Fruit fly (Drosophila melanogaster) ovary, adult (tissue): Measurements from ENCODE around the gene SLC5A11.

ENCODE experiments used
- CG17801 ChIP-seq: fragments of 200-800 bp; optimal IDR thresholded peaks from 2 replicates; lab custom pipeline; 2019; ENCODE audit warnings: missing biosample characterization, mild to moderate bottlenecking, missing genetic modification characterization, moderate library complexity; ENCODE audit not compliant: partially characterized antibody

SLC5A11 gene

DNA sequence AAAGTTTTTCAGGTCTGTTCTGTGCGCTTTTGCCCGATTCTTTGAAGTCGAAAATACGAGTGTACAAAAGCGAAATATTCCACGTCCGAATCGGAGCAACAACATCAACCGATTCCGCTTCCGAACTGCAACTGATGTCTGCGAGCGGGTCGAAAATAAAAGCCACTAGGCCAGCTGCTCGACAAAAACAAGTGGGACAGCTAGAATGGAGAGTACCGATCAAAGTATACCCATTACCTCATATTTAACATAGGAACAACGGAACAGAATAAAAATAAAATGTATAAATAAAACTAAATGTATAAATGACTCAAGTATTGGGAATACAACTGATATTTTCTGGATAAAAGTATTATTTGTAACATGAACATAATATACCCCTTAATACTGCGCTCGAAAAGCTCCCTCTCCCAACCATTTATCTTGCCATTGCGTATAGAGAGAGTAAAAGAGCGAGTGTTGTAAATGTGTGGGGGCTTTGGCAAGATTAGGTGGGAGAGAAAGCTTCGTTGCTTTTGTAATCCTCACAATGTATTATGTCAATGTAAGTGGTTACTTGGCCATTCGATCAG lies at the start of gene SLC5A11:
Gene SLC5A11 (minus strand): TSS at position 137 of the 572 bp plus-strand sequence.
- peak; percentile 100 for TF ChIP-seq CG17801

DNA sequence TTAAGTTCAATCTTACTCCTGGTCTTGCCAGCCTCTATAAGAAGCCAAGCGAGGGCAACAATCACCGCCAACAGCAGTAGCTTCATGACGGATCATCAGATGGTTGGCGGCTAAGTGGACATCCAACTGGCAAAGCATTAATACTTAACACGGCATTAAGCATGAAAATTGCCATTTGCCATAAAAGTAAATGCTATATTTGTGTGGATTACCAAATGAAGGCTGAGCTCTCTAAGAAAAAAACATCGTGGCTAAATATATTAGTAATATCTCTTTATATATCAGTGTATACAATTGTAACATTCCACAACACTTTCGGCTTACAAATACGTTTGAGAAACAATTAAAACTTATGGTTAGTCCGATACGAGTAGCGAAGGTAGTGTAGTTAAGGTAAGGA lies 39.0 kb upstream of the SLC5A11 start, which contains the start of gene CG43057:
Gene CG43057 (minus strand): TSS at position 101 of the 400 bp plus-strand sequence.
- no peak for TF ChIP-seq CG17801

DNA sequence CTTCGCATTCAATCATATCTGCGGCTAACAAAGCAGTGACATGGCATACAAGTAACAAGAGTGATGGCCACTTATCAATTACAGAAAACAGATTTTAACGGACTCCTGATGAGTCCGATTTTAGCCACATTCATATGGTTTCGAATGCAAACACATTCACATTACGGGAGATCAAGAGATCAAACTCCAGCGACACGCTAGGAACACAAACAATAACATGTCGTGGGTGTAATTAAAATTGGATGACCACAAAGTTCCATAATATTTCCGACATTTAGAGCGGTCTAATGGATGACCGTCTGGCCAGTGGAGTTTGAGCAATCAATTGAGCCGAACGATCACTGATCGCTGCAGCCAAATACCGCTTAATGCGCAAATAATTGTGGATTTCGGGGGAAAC lies 37.3 kb upstream of the SLC5A11 start, which contains the start of gene CG14277:
Gene CG14277 (plus strand): TSS at position 301 of the 400 bp plus-strand sequence.
- no peak for TF ChIP-seq CG17801

DNA sequence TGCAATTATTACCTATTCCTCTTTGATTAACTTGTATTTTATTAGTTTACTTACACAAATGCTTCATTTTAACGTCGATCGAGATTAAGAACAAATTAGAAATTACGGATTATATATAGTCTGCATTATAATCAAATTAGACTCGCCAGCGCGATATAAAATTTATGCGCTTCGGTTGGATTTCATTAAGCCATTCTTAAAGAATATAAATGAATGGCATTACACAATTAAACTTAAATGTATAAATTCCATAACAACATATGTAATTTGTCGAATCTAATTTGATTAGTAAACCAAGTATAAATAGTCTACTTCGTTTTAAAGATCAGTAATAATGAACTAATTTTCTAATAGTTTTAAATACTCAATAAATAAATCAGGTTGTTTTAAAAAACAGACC lies 36.8 kb upstream of the SLC5A11 start, which contains the start of gene Spn28F:
Gene Spn28F (minus strand): TSS at position 101 of the 400 bp plus-strand sequence.
- TF ChIP-seq CG17801, result no peak

DNA sequence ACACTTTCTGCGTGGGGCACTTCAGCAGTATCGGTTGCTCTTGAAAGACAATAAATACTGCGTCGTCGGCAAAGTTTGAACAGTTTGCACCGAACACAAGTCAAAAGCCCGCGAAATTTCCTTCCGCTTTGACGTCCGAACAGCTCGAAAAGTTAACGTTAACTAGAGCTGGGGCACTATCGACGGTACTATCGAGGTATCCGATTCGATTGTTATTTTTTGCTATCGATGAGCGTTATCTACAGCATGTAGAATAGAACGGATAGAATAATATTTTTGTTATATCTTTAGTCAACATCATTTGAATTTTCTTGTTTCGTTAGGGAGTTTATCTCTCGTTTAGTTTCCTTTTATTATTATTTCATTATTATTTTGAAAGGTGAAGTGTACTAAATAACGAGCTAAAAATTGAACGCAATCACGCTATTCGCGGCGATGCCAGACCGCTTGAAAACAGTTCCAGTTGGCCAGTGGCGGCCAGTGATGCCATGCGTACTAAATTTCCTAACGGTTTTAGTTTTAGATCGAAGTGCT lies 34.8 kb upstream of the SLC5A11 start, which contains the start of gene Pvr:
Gene Pvr (minus strand): TSS at position 167 of the 534 bp plus-strand sequence.
- TF ChIP-seq CG17801, result peak; percentile 66

DNA sequence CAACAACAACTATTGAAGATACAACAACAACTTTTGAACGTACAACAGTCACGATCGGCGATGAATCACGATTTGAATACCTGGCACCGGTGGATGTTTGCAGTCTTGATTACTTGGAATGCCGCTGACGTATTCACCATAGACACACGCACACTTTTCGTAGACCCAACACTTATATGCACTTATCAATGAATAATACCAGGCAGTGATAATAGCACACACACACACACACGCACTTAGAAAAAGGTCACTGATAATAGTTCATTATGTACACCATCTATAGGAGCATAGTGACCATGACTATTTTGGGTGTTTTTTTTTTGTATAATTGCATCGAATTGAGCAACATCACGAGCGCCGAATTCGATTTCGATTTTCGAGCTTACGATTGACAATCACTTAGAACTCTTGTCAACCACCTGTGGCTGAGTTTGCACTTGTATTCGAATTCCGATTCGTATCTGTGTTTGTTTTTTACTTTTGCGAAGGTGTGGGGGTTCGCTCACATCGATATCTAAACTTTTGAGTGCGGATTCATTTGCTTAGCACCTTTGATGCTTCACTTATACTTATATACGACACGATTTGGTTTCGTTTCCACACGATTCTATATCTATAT lies 34.2 kb upstream of the SLC5A11 start:
- no peak for TF ChIP-seq CG17801

DNA sequence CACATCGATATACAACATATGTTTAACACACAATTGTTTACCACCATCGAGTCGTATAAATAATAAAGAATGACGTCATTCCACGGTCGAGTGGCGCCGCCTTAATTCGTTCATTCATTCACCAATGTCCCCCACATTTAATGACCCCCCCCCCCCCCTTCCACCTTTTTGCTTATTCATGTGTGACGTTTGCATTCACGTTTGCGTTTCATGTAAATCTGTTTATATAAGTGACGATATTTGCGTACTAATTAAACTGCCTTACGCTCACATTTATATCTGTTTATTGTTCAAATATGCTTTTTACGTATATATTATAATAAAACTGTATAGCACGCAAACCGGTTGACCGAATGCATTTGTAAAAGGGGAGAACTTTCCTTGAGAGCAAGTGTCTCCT lies 28.6 kb upstream of the SLC5A11 start:
- no peak for TF ChIP-seq CG17801

DNA sequence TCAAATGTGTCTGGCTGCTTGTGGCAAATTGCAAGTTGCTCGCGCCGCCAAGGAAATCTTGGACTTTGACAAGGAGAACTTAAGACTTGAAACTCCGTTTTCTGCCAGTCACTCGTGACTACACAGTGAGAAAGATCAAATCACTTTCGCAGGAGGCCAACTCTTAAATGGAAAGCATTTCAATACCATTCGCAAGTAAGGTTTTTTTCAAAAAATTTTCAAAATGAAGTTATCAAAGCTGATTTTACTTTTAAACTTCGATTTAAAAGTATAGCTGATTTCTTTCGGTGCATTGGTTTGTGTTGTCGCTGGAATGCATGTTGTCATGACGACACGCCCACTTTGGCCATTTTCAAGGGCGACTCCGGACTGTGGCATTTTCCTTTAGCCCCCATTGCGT lies 27.5 kb upstream of the SLC5A11 start:
- no peak for TF ChIP-seq CG17801

DNA sequence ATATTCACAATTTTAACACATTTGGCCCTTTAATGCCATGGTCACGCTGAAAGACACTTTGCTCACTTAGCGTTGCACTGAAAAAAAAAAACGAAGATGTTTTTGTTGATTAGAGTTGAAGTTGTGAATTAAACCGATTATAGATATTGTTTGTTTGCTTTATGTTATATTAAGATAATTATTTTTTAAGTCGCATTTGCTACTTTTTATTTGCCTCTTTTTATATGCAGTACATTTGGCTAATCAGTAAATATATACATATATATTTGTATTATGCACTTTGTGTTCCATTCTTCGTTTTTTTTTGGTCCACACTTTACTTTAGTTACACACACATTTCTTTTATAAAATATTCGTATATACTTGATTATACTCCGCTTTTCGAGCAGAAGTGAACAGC lies 25.3 kb upstream of the SLC5A11 start:
- no peak for TF ChIP-seq CG17801

DNA sequence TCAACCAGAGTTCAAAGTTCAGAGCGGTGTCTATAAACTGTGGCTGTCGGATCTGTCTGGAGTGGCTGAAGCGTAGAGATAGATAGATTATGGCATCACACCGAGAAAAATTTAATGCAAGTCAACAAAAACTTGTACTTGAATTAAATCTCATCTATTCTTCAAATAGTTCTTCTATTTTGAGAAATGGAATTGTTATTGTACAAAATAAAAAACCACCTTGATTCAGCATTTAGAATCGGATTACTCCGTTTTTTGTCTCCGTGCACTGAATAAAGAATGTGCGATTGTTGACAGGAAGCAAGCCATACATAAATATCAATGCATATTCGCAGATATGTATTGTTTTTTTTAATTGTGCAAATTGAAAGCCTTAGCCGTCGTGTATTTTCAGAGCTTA lies 24.7 kb upstream of the SLC5A11 start:
- peak; percentile 28 for TF ChIP-seq CG17801

DNA sequence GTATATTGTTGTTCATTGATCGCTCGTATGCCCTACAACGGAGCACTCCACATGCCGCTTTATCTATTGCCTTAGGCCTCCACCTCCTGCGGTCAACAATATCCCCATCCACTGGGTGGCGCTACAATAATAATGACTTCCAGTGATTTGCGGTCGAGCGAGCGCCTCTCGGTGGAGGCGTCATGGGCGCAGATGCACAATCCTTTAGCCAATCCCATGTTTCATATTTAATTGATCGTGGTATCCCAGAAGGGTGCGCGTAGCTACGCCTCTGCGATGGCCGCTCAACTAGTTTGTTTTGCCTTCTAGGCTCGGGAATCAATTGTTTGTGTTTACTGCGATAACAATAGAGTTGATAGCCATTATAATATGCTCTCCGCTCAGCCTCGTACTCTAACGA lies 24.2 kb upstream of the SLC5A11 start:
- no peak for TF ChIP-seq CG17801

DNA sequence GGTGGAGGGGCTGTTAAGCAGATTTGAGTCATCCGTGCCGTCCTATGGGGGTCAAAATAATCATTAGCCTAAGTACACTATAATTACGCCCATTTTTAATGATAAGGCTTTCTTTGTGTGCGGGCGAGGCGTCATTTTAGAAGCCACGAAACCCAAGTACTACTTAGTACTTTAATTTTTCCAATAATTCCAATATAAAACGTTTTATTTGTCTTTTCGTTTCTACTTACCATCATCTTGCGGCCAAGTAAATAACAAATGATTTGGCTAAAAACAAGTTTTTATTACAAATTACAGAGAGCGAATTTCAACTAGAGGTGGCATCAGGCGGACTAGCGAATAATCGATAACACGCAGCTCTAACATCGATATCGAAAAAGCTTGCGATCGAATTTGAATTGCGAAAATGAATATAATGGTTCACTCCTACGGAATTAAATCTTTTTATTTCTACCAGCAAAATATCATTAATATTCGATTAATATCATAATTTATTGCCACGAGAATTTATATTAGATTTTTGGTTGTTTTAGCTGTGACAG lies 15.5 kb upstream of the SLC5A11 start, which contains the start of gene Snx6:
Gene Snx6 (minus strand): TSS at position 349 of the 542 bp plus-strand sequence.
- TF ChIP-seq CG17801, result no peak

DNA sequence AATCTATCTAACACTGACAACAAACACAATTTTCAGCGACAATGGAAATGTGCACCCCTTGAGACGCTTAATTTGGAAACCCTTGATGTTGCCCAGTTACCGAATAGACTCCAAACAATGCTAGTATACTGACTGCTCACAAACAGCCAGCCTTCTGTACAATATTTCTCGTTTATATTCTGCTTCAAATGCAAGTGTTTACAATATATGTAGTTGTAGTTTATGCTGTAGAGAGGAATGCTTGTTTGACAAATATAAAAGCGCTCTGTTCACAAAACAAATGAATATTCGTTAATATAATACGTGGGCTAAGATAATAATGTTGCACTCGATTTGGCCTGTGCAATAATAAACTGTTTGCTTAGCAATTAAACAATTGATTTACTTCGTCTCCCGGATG lies 13.0 kb upstream of the SLC5A11 start, which contains the start of gene CG8292:
Gene CG8292 (minus strand): TSS at position 101 of the 400 bp plus-strand sequence.
- TF ChIP-seq CG17801, result no peak

DNA sequence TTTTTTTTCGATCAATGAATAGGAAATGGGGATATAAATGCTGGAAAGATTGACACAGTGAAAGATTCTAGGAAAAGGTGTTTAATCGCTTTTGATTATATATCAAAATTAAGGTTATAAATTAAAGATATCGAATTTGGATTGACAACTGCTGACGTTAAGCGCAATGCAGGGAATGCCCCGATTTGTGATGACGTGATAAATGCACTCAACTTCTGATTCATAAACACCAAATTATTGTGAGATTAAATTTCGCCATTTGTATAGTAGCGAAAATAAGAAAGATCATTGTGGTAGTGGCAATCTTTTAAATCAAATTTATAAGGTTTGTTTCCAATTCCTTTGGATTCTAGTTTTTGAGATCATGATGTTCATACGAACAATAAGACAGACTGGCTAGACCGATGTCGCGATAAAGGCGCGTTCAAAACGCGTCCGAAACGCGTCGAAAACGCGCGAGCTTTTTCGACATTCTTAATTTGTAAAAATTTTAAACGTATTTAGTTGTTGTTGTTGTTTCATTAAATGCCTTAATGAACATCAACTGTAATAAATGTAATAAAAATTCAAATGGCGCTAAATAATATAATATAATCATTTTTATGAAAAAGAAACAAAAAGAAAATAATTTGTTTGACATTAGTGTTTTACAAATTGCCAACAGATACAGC lies 10.5 kb upstream of the SLC5A11 start, which contains the start of gene CG8349:
Gene CG8349 (plus strand): TSS at position 657 of the 671 bp plus-strand sequence.
- no peak for TF ChIP-seq CG17801

DNA sequence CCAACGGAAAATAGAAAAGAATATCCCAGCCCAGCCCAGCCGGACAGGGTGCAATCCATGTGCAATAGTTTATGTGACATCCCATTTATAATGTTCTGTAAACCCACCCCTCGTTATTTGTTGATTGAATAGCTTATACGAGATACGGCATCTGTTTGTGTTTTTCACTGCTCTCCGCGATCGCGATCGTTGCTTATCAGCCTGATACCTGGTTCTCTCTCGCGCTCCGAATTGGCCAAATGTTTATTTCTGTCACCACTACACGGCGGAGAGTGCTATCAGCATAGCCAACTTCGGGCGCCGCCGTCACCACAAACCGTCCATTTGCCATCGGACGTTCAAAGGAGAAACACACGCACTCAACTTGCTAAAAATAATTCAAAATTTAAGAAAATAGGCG lies 9.1 kb upstream of the SLC5A11 start, which contains the start of gene CG8353:
Gene CG8353 (plus strand): TSS at position 59 of the 400 bp plus-strand sequence.
- TF ChIP-seq CG17801, result no peak

DNA sequence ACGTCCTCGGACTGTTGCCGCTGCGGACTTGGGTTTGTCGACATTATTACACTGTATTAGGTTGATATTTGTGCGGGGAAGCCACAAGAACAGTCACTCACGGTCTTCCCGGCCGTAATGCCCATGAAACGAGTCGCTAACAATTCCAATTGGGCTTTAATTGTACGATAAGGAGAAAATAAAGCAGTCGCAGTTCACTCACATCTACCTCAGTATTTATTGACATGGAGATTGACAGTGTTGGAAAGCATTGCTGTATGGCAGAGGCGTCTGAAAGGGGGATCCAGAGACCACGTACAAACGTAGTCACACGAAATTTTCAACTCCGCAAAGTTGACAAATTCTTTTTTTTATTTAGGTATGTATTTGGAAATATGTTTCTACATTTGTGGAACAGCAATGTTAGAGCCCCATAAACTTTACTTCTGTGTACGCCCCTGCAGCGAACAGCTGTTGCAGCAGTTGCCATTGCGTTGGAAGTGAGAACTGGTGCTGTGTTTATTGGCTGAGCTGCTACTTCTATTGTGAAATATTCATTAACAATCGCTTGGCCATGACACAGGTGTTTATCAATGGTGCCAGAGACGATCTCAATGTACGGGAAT lies 7.8 kb upstream of the SLC5A11 start, which contains the start of the genes CG8372 and CG8360:
Gene CG8372 (minus strand): TSS at position 237 of the 605 bp plus-strand sequence.
Gene CG8360 (plus strand): TSS at position 294 of the 605 bp plus-strand sequence.
- peak; percentile 98 for TF ChIP-seq CG17801
